Worm (Caenorhabditis elegans) whole organism, L4 larva: ENCODE data around the gene srxa-10.
A peak's percentile ranks its signal among the peaks of the same experiment; 100 is the strongest.

Source experiments
- R02D3.7 ChIP-seq: fragments of 150-350 bp; sonication (generic microtip); optimal IDR thresholded peaks from 3 replicates; lab custom pipeline; 2014; ENCODE audit warnings: missing biosample characterization, missing genetic modification characterization
- aly-2 ChIP-seq: sonication (generic microtip); optimal IDR thresholded peaks from 2 replicates; lab custom pipeline; 2018; ENCODE audit warnings: missing biosample characterization, missing genetic modification characterization
- nhr-10 ChIP-seq: fragments of 150-350 bp; optimal IDR thresholded peaks from 2 replicates; lab custom pipeline; 2014; ENCODE audit warnings: missing biosample characterization, missing genetic modification characterization
- snpc-4 ChIP-seq: fragments of 150-350 bp; optimal IDR thresholded peaks from 2 replicates; lab custom pipeline; 2014; ENCODE audit warnings: missing biosample characterization, missing genetic modification characterization
- ztf-11 ChIP-seq: fragments of 150-350 bp; optimal IDR thresholded peaks from 2 replicates; lab custom pipeline; 2014; ENCODE audit warnings: missing biosample characterization, missing genetic modification characterization
- ztf-7 ChIP-seq: fragments of 150-350 bp; optimal IDR thresholded peaks from 2 replicates; lab custom pipeline; 2014; ENCODE audit warnings: missing biosample characterization, missing genetic modification characterization

DNA sequence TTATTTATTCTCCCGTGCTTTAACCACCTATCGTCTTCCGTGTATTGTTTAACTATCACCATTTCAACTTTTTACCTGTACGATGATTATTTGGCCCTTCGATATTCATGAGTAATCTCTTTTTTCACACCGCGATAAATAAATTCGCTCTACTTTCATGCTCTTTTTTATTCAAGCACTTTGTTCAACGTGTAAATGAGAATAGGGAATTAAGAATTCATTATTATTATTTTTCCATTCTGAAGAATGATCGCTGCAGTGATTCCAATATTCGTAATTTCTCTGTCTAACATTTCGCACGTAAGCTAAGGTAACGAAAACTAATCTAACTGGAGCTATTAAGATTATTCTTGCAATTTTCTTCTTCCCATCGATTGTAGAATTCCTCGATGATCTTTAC is 47.7 kb downstream of the srxa-10 start, which contains the start of gene T05G5.4:
- no peak for TF ChIP-seq ztf-11 (tag; lab: Kevin White, UChicago)
- no peak for TF ChIP-seq snpc-4 (tag; lab: Kevin White, UChicago)
- no peak for TF ChIP-seq nhr-10 (tag; lab: Kevin White, UChicago)
- no peak for TF ChIP-seq R02D3.7 (tag; lab: Kevin White, UChicago)
- no peak for TF ChIP-seq ztf-7 (tag; lab: Kevin White, UChicago)
- peak; percentile 21 for TF ChIP-seq aly-2 (tag; lab: Kevin White, UChicago)
